Worm (Caenorhabditis elegans) whole organism, mixed stage, embryonic: Measurements from ENCODE around the gene sqst-1.

ENCODE experiments used
- M03D4.4 ChIP-seq: sonication (generic microtip); optimal IDR thresholded peaks from 2 replicates; lab custom pipeline; 2017; ENCODE audit warnings: mild to moderate bottlenecking, missing genetic modification characterization, missing compliant biosample characterization
- bed-3 ChIP-seq: fragments of 200-800 bp; sonication (Bioruptor generic); optimal IDR thresholded peaks from 3 replicates; lab custom pipeline; 2018; ENCODE audit warnings: mild to moderate bottlenecking, missing genetic modification characterization, moderate library complexity, missing compliant biosample characterization
- blmp-1 ChIP-seq: fragments of 150-350 bp; optimal IDR thresholded peaks from 2 replicates; lab custom pipeline; 2014; ENCODE audit warnings: missing biosample characterization, missing genetic modification characterization
- ceh-39 ChIP-seq: fragments of 150-350 bp; optimal IDR thresholded peaks from 2 replicates; lab custom pipeline; 2014; ENCODE audit warnings: missing biosample characterization, missing genetic modification characterization
- ceh-43 ChIP-seq: fragments of 200-800 bp; sonication (Bioruptor generic); optimal IDR thresholded peaks from 2 replicates; lab custom pipeline; 2018; ENCODE audit warnings: mild to moderate bottlenecking, missing genetic modification characterization, moderate library complexity, missing compliant biosample characterization
- ceh-83 ChIP-seq: fragments of 200-800 bp; sonication (Bioruptor generic); optimal IDR thresholded peaks from 2 replicates; lab custom pipeline; 2018; ENCODE audit warnings: mild to moderate bottlenecking, missing genetic modification characterization, missing compliant biosample characterization
- ces-1 ChIP-seq: fragments of 150-350 bp; optimal IDR thresholded peaks from 2 replicates; lab custom pipeline; 2014; ENCODE audit warnings: missing biosample characterization, missing genetic modification reagents, missing genetic modification characterization
- cnd-1 ChIP-seq: fragments of 200-800 bp; sonication (Bioruptor generic); optimal IDR thresholded peaks from 2 replicates; lab custom pipeline; 2018; ENCODE audit warnings: mild to moderate bottlenecking, missing genetic modification characterization, missing compliant biosample characterization
- drap-1 ChIP-seq: fragments of 200-800 bp; sonication (Bioruptor generic); optimal IDR thresholded peaks from 3 replicates; lab custom pipeline; 2018; ENCODE audit warnings: mild to moderate bottlenecking, missing genetic modification characterization, missing compliant biosample characterization
- elt-1 ChIP-seq: sonication (generic microtip); optimal IDR thresholded peaks from 2 replicates; lab custom pipeline; 2017; ENCODE audit warnings: missing genetic modification characterization, mild to moderate bottlenecking, missing compliant biosample characterization, antibody characterized with exemption, moderate library complexity, borderline replicate concordance; ENCODE audit not compliant: insufficient read depth
- elt-3 ChIP-seq: fragments of 150-350 bp; optimal IDR thresholded peaks from 2 replicates; lab custom pipeline; 2014; ENCODE audit warnings: missing biosample characterization, missing genetic modification characterization
- flh-1 ChIP-seq: fragments of 200-800 bp; sonication (Bioruptor generic); optimal IDR thresholded peaks from 2 replicates; lab custom pipeline; 2018; ENCODE audit warnings: mild to moderate bottlenecking, missing genetic modification characterization, moderate library complexity, missing compliant biosample characterization
- ham-2 ChIP-seq: fragments of 200-800 bp; sonication (Bioruptor generic); optimal IDR thresholded peaks from 2 replicates; lab custom pipeline; 2018; ENCODE audit warnings: mild to moderate bottlenecking, missing genetic modification characterization, missing compliant biosample characterization
- hlh-1 ChIP-seq: fragments of 150-350 bp; optimal IDR thresholded peaks from 2 replicates; lab custom pipeline; 2014; ENCODE audit warnings: missing biosample characterization, missing genetic modification reagents, missing genetic modification characterization
- lin-13 ChIP-seq: fragments of 150-350 bp; optimal IDR thresholded peaks from 2 replicates; lab custom pipeline; 2014; ENCODE audit warnings: missing biosample characterization, missing genetic modification characterization
- lin-32 ChIP-seq: fragments of 200-800 bp; sonication (Bioruptor generic); optimal IDR thresholded peaks from 2 replicates; lab custom pipeline; 2018; ENCODE audit warnings: mild to moderate bottlenecking, missing genetic modification characterization, missing compliant biosample characterization
- lsy-2 ChIP-seq: fragments of 150-350 bp; optimal IDR thresholded peaks from 2 replicates; lab custom pipeline; 2014; ENCODE audit warnings: missing biosample characterization, missing genetic modification characterization
- mab-5 ChIP-seq: fragments of 150-350 bp; optimal IDR thresholded peaks from 2 replicates; lab custom pipeline; 2014; ENCODE audit warnings: missing biosample characterization, missing genetic modification characterization
- mep-1 ChIP-seq: fragments of 150-350 bp; optimal IDR thresholded peaks from 2 replicates; lab custom pipeline; 2017; ENCODE audit warnings: missing biosample characterization, missing genetic modification reagents, missing genetic modification characterization, inconsistent platforms
- mls-2 ChIP-seq: sonication (generic microtip); optimal IDR thresholded peaks from 2 replicates; lab custom pipeline; 2016; ENCODE audit warnings: mild to moderate bottlenecking, missing genetic modification characterization, moderate library complexity, missing compliant biosample characterization
- nhr-12 ChIP-seq: fragments of 150-350 bp; optimal IDR thresholded peaks from 2 replicates; lab custom pipeline; 2014; ENCODE audit warnings: missing biosample characterization, missing genetic modification characterization
- nhr-2 ChIP-seq: fragments of 150-350 bp; optimal IDR thresholded peaks from 2 replicates; lab custom pipeline; 2014; ENCODE audit warnings: missing biosample characterization, missing genetic modification characterization
- nhr-237 ChIP-seq: fragments of 150-350 bp; optimal IDR thresholded peaks from 2 replicates; lab custom pipeline; 2014; ENCODE audit warnings: missing biosample characterization, missing genetic modification characterization
- nhr-76 ChIP-seq: sonication (generic microtip); optimal IDR thresholded peaks from 2 replicates; lab custom pipeline; 2017; ENCODE audit warnings: missing biosample characterization, missing genetic modification characterization
- pha-4 ChIP-seq: fragments of 150-350 bp; optimal IDR thresholded peaks from 2 replicates; lab custom pipeline; 2018; ENCODE audit warnings: missing biosample characterization, missing genetic modification reagents, missing genetic modification characterization
- sem-2 ChIP-seq: fragments of 200-800 bp; sonication (Bioruptor generic); optimal IDR thresholded peaks from 2 replicates; lab custom pipeline; 2018; ENCODE audit warnings: mild to moderate bottlenecking, missing genetic modification characterization, missing compliant biosample characterization
- snpc-4 ChIP-seq: fragments of 150-350 bp; optimal IDR thresholded peaks from 2 replicates; lab custom pipeline; 2014; ENCODE audit warnings: missing biosample characterization, missing genetic modification characterization
- sptf-1 ChIP-seq: sonication (generic microtip); optimal IDR thresholded peaks from 2 replicates; lab custom pipeline; 2017; ENCODE audit warnings: mild to moderate bottlenecking, missing genetic modification characterization, moderate library complexity, missing compliant biosample characterization
- tbx-8 ChIP-seq: fragments of 200-800 bp; sonication (Bioruptor generic); optimal IDR thresholded peaks from 2 replicates; lab custom pipeline; 2018; ENCODE audit warnings: mild to moderate bottlenecking, missing genetic modification characterization, moderate library complexity, missing compliant biosample characterization
- unc-120 ChIP-seq: sonication (generic microtip); optimal IDR thresholded peaks from 2 replicates; lab custom pipeline; 2017; ENCODE audit warnings: missing genetic modification characterization, missing compliant biosample characterization; ENCODE audit not compliant: poor library complexity, severe bottlenecking
- unc-62 ChIP-seq: fragments of 150-350 bp; optimal IDR thresholded peaks from 2 replicates; lab custom pipeline; 2014; ENCODE audit warnings: missing biosample characterization, missing genetic modification reagents, missing genetic modification characterization
- ztf-11 ChIP-seq: fragments of 150-350 bp; optimal IDR thresholded peaks from 2 replicates; lab custom pipeline; 2014; ENCODE audit warnings: missing biosample characterization, missing genetic modification characterization

The sqst-1 gene

DNA sequence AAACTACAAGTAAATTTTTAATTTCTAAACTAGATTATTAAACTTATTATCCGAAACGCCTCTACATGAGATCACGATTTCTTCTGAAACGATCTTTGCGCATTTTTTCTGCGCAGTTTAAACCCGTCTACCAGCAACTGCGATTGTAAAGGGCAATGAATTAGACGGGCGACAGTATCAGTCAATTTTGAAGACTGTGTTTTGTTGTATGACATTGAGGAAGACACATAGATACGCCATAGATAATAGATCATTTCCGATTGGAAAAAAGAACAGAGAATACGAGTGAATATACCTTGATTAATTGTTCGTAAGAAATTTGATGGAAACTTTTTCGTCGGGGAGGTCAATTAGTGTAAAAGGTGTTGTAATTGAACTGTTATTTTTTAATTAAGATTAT, 12.7 kb upstream of the sqst-1 start:
- TF ChIP-seq drap-1 (GFP tag; lab: Kevin White, UChicago) (no peak), unc-120 (tag; lab: Kevin White, UChicago) (no peak), nhr-2 (tag; lab: Kevin White, UChicago) (no peak), elt-1 (tag; lab: Kevin White, UChicago) (peak; percentile 20), blmp-1 (tag; lab: Kevin White, UChicago) (no peak)

DNA sequence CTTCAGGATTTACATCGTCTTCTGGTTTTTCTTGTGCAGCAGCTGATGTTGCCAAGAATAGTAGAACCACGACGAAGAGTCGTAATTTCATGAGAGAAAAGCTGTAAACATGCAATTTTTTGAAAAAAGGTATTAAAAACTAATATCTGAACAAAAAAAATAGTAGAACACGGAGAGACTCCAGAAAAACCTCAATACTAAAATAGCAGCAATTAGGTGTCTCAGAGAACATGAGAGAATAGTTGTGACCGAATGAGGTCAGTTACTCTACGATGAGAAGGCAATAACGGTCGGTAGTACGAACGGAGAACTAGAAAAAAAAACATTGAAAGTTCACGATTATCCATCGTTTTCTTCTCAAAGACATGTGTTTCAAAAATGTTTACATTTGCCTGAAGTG, 5.0 kb upstream of the sqst-1 start, which contains the start of gene tgn-38:
tgn-38 (minus strand) TSS at position 101 of the 400 bp plus-strand sequence.
- TF ChIP-seq ceh-43 (GFP tag; lab: Kevin White, UChicago), result no peak
- TF ChIP-seq sptf-1, result no peak
- TF ChIP-seq flh-1, result no peak
- no peak for TF ChIP-seq snpc-4
- TF ChIP-seq lsy-2 (tag; lab: Kevin White, UChicago), result no peak
- no peak for TF ChIP-seq nhr-12 (tag; lab: Kevin White, UChicago)
- no peak for TF ChIP-seq lin-32 (GFP tag; lab: Kevin White, UChicago)
- TF ChIP-seq mep-1, result no peak
- TF ChIP-seq blmp-1 (tag; lab: Kevin White, UChicago), result no peak
- no peak for TF ChIP-seq hlh-1 (tag; lab: Kevin White, UChicago)
- no peak for TF ChIP-seq sem-2 (GFP tag; lab: Kevin White, UChicago)
- TF ChIP-seq unc-120 (tag; lab: Kevin White, UChicago), result no peak
- TF ChIP-seq bed-3, result no peak
- no peak for TF ChIP-seq M03D4.4 (tag; lab: Kevin White, UChicago)
- TF ChIP-seq nhr-76 (tag; lab: Kevin White, UChicago), result no peak
- TF ChIP-seq nhr-2 (tag; lab: Kevin White, UChicago), result no peak
- no peak for TF ChIP-seq pha-4 (tag; lab: Kevin White, UChicago)
- no peak for TF ChIP-seq elt-1 (tag; lab: Kevin White, UChicago)

DNA sequence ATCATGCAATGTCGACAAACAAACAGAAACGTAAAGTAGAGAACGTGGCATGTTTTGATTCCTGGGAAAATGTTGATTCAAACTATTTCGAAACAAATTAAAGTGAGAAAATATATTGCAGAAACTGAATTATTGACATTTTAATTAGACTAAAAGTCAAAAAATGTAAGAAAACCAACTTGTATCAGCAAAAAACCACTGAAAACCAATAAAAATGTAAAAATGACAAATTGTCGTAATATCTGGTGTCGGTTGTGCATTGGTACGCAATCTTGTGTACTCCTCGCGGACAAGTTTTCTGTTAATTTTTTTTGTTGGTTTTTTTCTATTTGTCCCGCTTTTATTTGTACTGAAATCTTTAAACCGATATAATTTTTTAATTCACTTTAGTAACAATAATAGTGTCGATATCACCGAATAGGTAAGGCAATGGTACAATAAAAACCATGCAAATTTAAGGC, 4.3 kb upstream of the sqst-1 start, which contains the start of gene T12G3.11:
T12G3.11 (minus strand) TSS at position 51 of the 461 bp plus-strand sequence.
- TF ChIP-seq nhr-2 (tag; lab: Kevin White, UChicago), result no peak
- no peak for TF ChIP-seq elt-3
- peak; percentile 52 for TF ChIP-seq lsy-2 (tag; lab: Kevin White, UChicago)
- peak; percentile 14 for TF ChIP-seq ces-1
- no peak for TF ChIP-seq snpc-4
- no peak for TF ChIP-seq lin-13 (tag; lab: Kevin White, UChicago)
- no peak for TF ChIP-seq ztf-11 (tag; lab: Kevin White, UChicago)
- no peak for TF ChIP-seq sptf-1
- no peak for TF ChIP-seq blmp-1 (tag; lab: Kevin White, UChicago)
- TF ChIP-seq bed-3, result no peak

DNA sequence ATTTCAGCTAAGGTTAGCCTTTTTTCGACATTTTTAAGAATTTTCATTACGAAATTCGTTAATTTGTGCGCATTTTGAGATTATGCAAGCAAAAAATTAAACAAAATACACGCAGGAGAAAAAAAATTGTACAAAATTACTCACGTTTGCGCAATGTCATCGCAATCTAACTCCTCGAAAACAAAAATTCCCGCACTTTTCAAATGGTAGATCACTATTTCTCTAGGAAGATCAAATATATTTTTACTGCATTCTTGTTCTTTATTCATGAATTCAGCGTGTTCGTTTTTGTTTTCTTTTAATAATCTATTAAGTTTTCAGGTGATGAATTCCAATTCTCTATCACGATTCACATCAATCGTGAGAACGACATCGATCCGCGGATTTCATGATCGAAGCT, 3.1 kb upstream of the sqst-1 start, which contains the start of the genes T12G3.6 and mrpl-51:
T12G3.6 (minus strand) TSS at position 269 of the 400 bp plus-strand sequence.
mrpl-51 (plus strand) TSS at position 322 of the 400 bp plus-strand sequence.
- TF ChIP-seq ceh-83 (GFP tag; lab: Kevin White, UChicago) (no peak), M03D4.4 (tag; lab: Kevin White, UChicago) (no peak), ztf-11 (tag; lab: Kevin White, UChicago) (no peak), unc-120 (tag; lab: Kevin White, UChicago) (no peak), nhr-2 (tag; lab: Kevin White, UChicago) (no peak), lin-13 (tag; lab: Kevin White, UChicago) (no peak), blmp-1 (tag; lab: Kevin White, UChicago) (no peak), lsy-2 (tag; lab: Kevin White, UChicago) (no peak)

DNA sequence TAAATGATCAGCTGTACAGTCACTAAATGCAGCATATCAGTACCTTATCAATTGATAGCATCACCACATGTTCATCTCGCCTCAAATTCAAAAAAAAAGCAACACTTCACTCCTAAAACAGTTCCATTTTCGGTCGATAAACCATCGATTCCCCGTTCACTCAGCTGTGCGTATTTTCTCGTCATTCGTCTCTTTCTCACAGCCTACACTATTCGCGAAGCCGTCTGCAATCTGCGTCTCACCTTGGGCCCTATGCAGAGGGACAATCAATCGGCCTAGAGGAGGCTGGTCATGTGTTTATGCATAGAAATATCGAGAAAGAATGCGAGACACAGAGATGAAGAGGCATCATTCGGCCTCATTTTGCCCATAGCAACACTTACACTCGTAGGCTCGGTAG, 1.7 kb upstream of the sqst-1 start:
- TF ChIP-seq pha-4 (tag; lab: Kevin White, UChicago) (peak; percentile 90), ceh-39 (peak; percentile 98), nhr-76 (tag; lab: Kevin White, UChicago) (no peak), ceh-43 (GFP tag; lab: Kevin White, UChicago) (no peak), elt-1 (tag; lab: Kevin White, UChicago) (peak; percentile 11), mls-2 (peak; percentile 81), hlh-1 (tag; lab: Kevin White, UChicago) (peak; percentile 76), unc-62 (GFP tag; lab: Kevin White, UChicago) (peak; percentile 79), lsy-2 (tag; lab: Kevin White, UChicago) (peak; percentile 58), sptf-1 (peak; percentile 31), cnd-1 (peak; percentile 50), drap-1 (GFP tag; lab: Kevin White, UChicago) (peak; percentile 37), nhr-237 (tag; lab: Kevin White, UChicago) (peak; percentile 79), unc-120 (tag; lab: Kevin White, UChicago) (peak; percentile 68), ham-2 (GFP tag; lab: Kevin White, UChicago) (peak; percentile 65), mab-5 (tag; lab: Kevin White, UChicago) (no peak), mep-1 (peak; percentile 65), bed-3 (no peak), nhr-12 (tag; lab: Kevin White, UChicago) (no peak), nhr-2 (tag; lab: Kevin White, UChicago) (peak; percentile 27), tbx-8 (GFP tag; lab: Kevin White, UChicago) (peak; percentile 32), ztf-11 (tag; lab: Kevin White, UChicago) (no peak), lin-13 (tag; lab: Kevin White, UChicago) (peak; percentile 54), ces-1 (peak; percentile 55)
